Fruit fly (Drosophila melanogaster) whole organism, adult: ENCODE results near the gene CG32276.

ENCODE experiments used
- CG1620 ChIP-seq: fragments of 200-800 bp; sonication (Bioruptor generic); optimal IDR thresholded peaks from 2 replicates; lab custom pipeline; 2016; ENCODE audit warnings: missing biosample characterization, missing genetic modification characterization
- CG5204 ChIP-seq: fragments of 200-800 bp; sonication (Bioruptor generic); optimal IDR thresholded peaks from 2 replicates; lab custom pipeline; 2016; ENCODE audit warnings: missing biosample characterization, missing genetic modification characterization
- CG7045 ChIP-seq: fragments of 200-800 bp; sonication (Bioruptor generic); optimal IDR thresholded peaks from 2 replicates; lab custom pipeline; 2017; ENCODE audit warnings: missing biosample characterization, mild to moderate bottlenecking, missing genetic modification characterization
- Clk ChIP-seq: fragments of 200-800 bp; sonication (Bioruptor generic); optimal IDR thresholded peaks from 2 replicates; lab custom pipeline; 2017; ENCODE audit warnings: missing biosample characterization, missing genetic modification characterization
- Crg-1 ChIP-seq: fragments of 200-800 bp; sonication (Bioruptor generic); optimal IDR thresholded peaks from 2 replicates; lab custom pipeline; 2016; ENCODE audit warnings: missing biosample characterization, missing genetic modification characterization
- Hr96 ChIP-seq: fragments of 200-800 bp; sonication (Bioruptor generic); optimal IDR thresholded peaks from 2 replicates; lab custom pipeline; 2016; ENCODE audit warnings: missing biosample characterization, missing genetic modification characterization
- cic ChIP-seq: fragments of 200-800 bp; sonication (Bioruptor generic); optimal IDR thresholded peaks from 2 replicates; lab custom pipeline; 2017; ENCODE audit warnings: missing biosample characterization, mild to moderate bottlenecking, missing genetic modification characterization, moderate library complexity
- cnc ChIP-seq, 2 experiments: fragments of >200 bp; optimal IDR thresholded peaks; 2 replicates each; lab custom pipeline; 2017
- kay ChIP-seq: fragments of 200-800 bp; sonication (Bioruptor generic); peaks from one replicate; lab custom pipeline; 2016; ENCODE audit warnings: missing biosample characterization, missing genetic modification characterization, borderline replicate concordance
- toe ChIP-seq: fragments of 200-800 bp; sonication (Bioruptor generic); optimal IDR thresholded peaks from 2 replicates; lab custom pipeline; 2016; ENCODE audit warnings: missing biosample characterization, missing genetic modification characterization

DNA sequence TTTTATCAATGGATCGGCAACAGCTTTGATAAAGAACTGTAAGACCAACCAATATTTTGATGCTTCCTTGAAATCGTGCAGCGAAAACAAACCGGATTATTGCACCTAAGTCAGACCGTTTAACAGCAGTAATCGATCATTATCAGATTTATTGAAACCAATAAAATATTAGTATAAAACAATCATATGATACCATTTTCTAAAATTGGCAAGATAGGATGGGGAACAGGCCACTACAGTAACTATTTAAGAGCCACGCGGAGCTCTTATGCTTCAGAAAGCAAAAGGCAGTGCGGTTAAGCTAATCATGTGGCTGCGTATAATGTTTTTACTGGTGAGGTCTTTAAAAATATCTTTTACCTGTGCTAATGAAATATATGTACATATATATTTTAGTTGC, 12.5 kb downstream of the CG32276 start, which contains the start of gene CG32284:
- TF ChIP-seq Crg-1 (GFP tag; lab: Kevin White, UChicago) (no peak), CG7045 (no peak), CG5204 (GFP tag; lab: Kevin White, UChicago) (no peak), Clk (GFP tag; lab: Kevin White, UChicago) (no peak), toe (GFP tag; lab: Kevin White, UChicago) (no peak), cic (GFP tag; lab: Kevin White, UChicago) (no peak), kay (GFP tag; lab: Kevin White, UChicago) (no peak), Hr96 (GFP tag; lab: Kevin White, UChicago) (no peak), CG1620 (no peak), cnc (optimal IDR thresholded peaks at IDR 0.05; lab: Kevin White, UChicago) (no peak)
